Fruit fly (Drosophila melanogaster) whole organism, prepupa: Measurements from ENCODE around the gene Delta.

Experiments
- Blimp-1 ChIP-seq: fragments of 200-800 bp; sonication (Bioruptor generic); optimal IDR thresholded peaks from 3 replicates; lab custom pipeline; 2017; ENCODE audit warnings: missing biosample characterization, missing genetic modification characterization, mild to moderate bottlenecking, moderate library complexity, missing genetic modification reagents
- CG10631 ChIP-seq: fragments of 200-800 bp; sonication (Bioruptor generic); optimal IDR thresholded peaks from 2 replicates; lab custom pipeline; 2016; ENCODE audit warnings: missing biosample characterization, missing genetic modification characterization
- CG10669 ChIP-seq: fragments of 200-800 bp; sonication (Bioruptor generic); optimal IDR thresholded peaks from 3 replicates; lab custom pipeline; 2018; ENCODE audit warnings: missing biosample characterization, mild to moderate bottlenecking, missing genetic modification characterization, moderate library complexity
- CG11294 ChIP-seq: fragments of 200-800 bp; sonication (Bioruptor generic); IDR thresholded peaks from 2 replicates; pipeline ENCODE4 v1.3.6; 2022; ENCODE audit warnings: missing biosample characterization, missing genetic modification characterization
- CG11762 ChIP-seq: fragments of 200-800 bp; sonication (Bioruptor generic); optimal IDR thresholded peaks from 3 replicates; lab custom pipeline; 2016; ENCODE audit warnings: missing biosample characterization, missing genetic modification characterization; ENCODE audit not compliant: insufficient read depth
- CG11902 ChIP-seq: fragments of 200-800 bp; sonication (Bioruptor generic); optimal IDR thresholded peaks from 3 replicates; lab custom pipeline; 2016; ENCODE audit warnings: missing biosample characterization, missing genetic modification characterization
- CG15336 ChIP-seq: fragments of 200-800 bp; sonication (Bioruptor generic); IDR thresholded peaks from 2 replicates; pipeline ENCODE4 v1.3.6; 2022; ENCODE audit warnings: missing biosample characterization, missing genetic modification characterization
- CG1621 ChIP-seq: fragments of 200-800 bp; sonication (Bioruptor generic); optimal IDR thresholded peaks from 3 replicates; lab custom pipeline; 2018; ENCODE audit warnings: missing biosample characterization, mild to moderate bottlenecking, missing genetic modification characterization
- CG16779 ChIP-seq: fragments of 200-800 bp; sonication (Bioruptor generic); optimal IDR thresholded peaks from 3 replicates; lab custom pipeline; 2017; ENCODE audit warnings: missing biosample characterization, mild to moderate bottlenecking, missing genetic modification characterization
- CG3032 ChIP-seq: fragments of 200-800 bp; optimal IDR thresholded peaks from 2 replicates; lab custom pipeline; 2019; ENCODE audit warnings: missing biosample characterization, mild to moderate bottlenecking, missing genetic modification characterization, moderate library complexity
- CG32006 ChIP-seq: fragments of 200-800 bp; sonication (Bioruptor generic); optimal IDR thresholded peaks from 3 replicates; lab custom pipeline; 2017; ENCODE audit warnings: missing biosample characterization, mild to moderate bottlenecking, missing genetic modification characterization
- CG34406 ChIP-seq: fragments of 200-800 bp; sonication (Bioruptor generic); optimal IDR thresholded peaks from 3 replicates; lab custom pipeline; 2016; ENCODE audit warnings: missing biosample characterization, missing genetic modification characterization
- CG3919 ChIP-seq: fragments of 200-800 bp; sonication (Bioruptor generic); optimal IDR thresholded peaks from 3 replicates; lab custom pipeline; 2016; ENCODE audit warnings: missing biosample characterization, missing genetic modification characterization
- CG4318 ChIP-seq: fragments of 200-800 bp; sonication (Bioruptor generic); optimal IDR thresholded peaks from 3 replicates; lab custom pipeline; 2017; ENCODE audit warnings: missing biosample characterization, mild to moderate bottlenecking, missing genetic modification characterization
- CG6163 ChIP-seq: fragments of 200-800 bp; sonication (Bioruptor generic); IDR thresholded peaks from 3 replicates; pipeline ENCODE4 v1.3.6; 2022; ENCODE audit warnings: missing biosample characterization, missing genetic modification characterization
- CG6276 ChIP-seq: fragments of 200-800 bp; sonication (Bioruptor generic); optimal IDR thresholded peaks from 2 replicates; lab custom pipeline; 2017; ENCODE audit warnings: missing biosample characterization, mild to moderate bottlenecking, missing genetic modification characterization
- CG6792 ChIP-seq: fragments of 200-800 bp; sonication (Bioruptor generic); optimal IDR thresholded peaks from 3 replicates; lab custom pipeline; 2016; ENCODE audit warnings: missing biosample characterization, missing genetic modification characterization
- CG6808 ChIP-seq: fragments of 200-800 bp; sonication (Bioruptor generic); optimal IDR thresholded peaks from 3 replicates; lab custom pipeline; 2017; ENCODE audit warnings: missing biosample characterization, missing genetic modification characterization, mild to moderate bottlenecking, moderate library complexity, missing genetic modification reagents
- CG6854 ChIP-seq: fragments of 200-800 bp; sonication (Bioruptor generic); optimal IDR thresholded peaks from 2 replicates; lab custom pipeline; 2017; ENCODE audit warnings: missing biosample characterization, mild to moderate bottlenecking, missing genetic modification characterization
- CG8319 ChIP-seq: fragments of 200-800 bp; sonication (Bioruptor generic); optimal IDR thresholded peaks from 3 replicates; lab custom pipeline; 2016; ENCODE audit warnings: missing biosample characterization, missing genetic modification characterization
- CG8632 ChIP-seq: fragments of 200-800 bp; sonication (Bioruptor generic); optimal IDR thresholded peaks from 3 replicates; lab custom pipeline; 2016; ENCODE audit warnings: missing biosample characterization, missing genetic modification characterization
- CG9139 ChIP-seq: fragments of 200-800 bp; sonication (Bioruptor generic); optimal IDR thresholded peaks from 3 replicates; lab custom pipeline; 2017; ENCODE audit warnings: missing biosample characterization, mild to moderate bottlenecking, missing genetic modification characterization
- Eip75B ChIP-seq: fragments of 200-800 bp; sonication (Bioruptor generic); optimal IDR thresholded peaks from 3 replicates; lab custom pipeline; 2016; ENCODE audit warnings: missing biosample characterization, missing genetic modification characterization
- Eip78C ChIP-seq: fragments of 200-800 bp; sonication (Bioruptor generic); peaks from one replicate; lab custom pipeline; 2016; ENCODE audit warnings: missing biosample characterization, missing genetic modification characterization
- Ets21C ChIP-seq: fragments of 200-800 bp; sonication (Bioruptor generic); optimal IDR thresholded peaks from 3 replicates; lab custom pipeline; 2016; ENCODE audit warnings: missing biosample characterization, missing genetic modification characterization
- Ets96B ChIP-seq: fragments of 200-800 bp; optimal IDR thresholded peaks from 2 replicates; lab custom pipeline; 2019; ENCODE audit warnings: missing biosample characterization, mild to moderate bottlenecking, missing genetic modification characterization, moderate library complexity
- Gug ChIP-seq: fragments of 200-800 bp; sonication (Bioruptor generic); IDR thresholded peaks from 2 replicates; pipeline ENCODE4 v1.3.6; 2022; ENCODE audit warnings: missing biosample characterization, missing genetic modification characterization
- Hr38 ChIP-seq: sonication (Bioruptor generic); optimal IDR thresholded peaks from 2 replicates; lab custom pipeline; 2016; ENCODE audit warnings: missing biosample characterization, missing genetic modification characterization
- Hr39 ChIP-seq: fragments of 200-800 bp; sonication (Bioruptor generic); optimal IDR thresholded peaks from 2 replicates; lab custom pipeline; 2016; ENCODE audit warnings: missing biosample characterization, missing genetic modification characterization
- Hr4 ChIP-seq: fragments of 200-800 bp; sonication (Bioruptor generic); optimal IDR thresholded peaks from 3 replicates; lab custom pipeline; 2016; ENCODE audit warnings: missing biosample characterization, missing genetic modification characterization
- Met ChIP-seq: fragments of 200-800 bp; sonication (Bioruptor generic); optimal IDR thresholded peaks from 3 replicates; lab custom pipeline; 2016; ENCODE audit warnings: missing biosample characterization, missing genetic modification characterization
- OdsH ChIP-seq: fragments of 200-800 bp; sonication (Bioruptor generic); optimal IDR thresholded peaks from 3 replicates; lab custom pipeline; 2016; ENCODE audit warnings: missing biosample characterization, missing genetic modification characterization
- Smox ChIP-seq: fragments of 200-800 bp; sonication (Bioruptor generic); optimal IDR thresholded peaks from 3 replicates; lab custom pipeline; 2016; ENCODE audit warnings: missing biosample characterization, missing genetic modification characterization
- Sox102F ChIP-seq: fragments of 200-800 bp; sonication (Bioruptor generic); optimal IDR thresholded peaks from 2 replicates; lab custom pipeline; 2016; ENCODE audit warnings: missing biosample characterization, mild to moderate bottlenecking, missing genetic modification characterization
- Sox14 ChIP-seq: fragments of 200-800 bp; sonication (Bioruptor generic); optimal IDR thresholded peaks from 3 replicates; lab custom pipeline; 2016; ENCODE audit warnings: missing biosample characterization, missing genetic modification characterization
- Sox15 ChIP-seq: fragments of 200-800 bp; sonication (Bioruptor generic); optimal IDR thresholded peaks from 3 replicates; lab custom pipeline; 2016; ENCODE audit warnings: missing biosample characterization, missing genetic modification characterization
- acj6 ChIP-seq: fragments of 200-800 bp; sonication (Bioruptor generic); optimal IDR thresholded peaks from 3 replicates; lab custom pipeline; 2016; ENCODE audit warnings: missing biosample characterization, missing genetic modification characterization
- cyc ChIP-seq: fragments of 200-800 bp; sonication (Bioruptor generic); optimal IDR thresholded peaks from 3 replicates; lab custom pipeline; 2016; ENCODE audit warnings: missing biosample characterization, missing genetic modification characterization
- dac ChIP-seq: fragments of 200-800 bp; sonication (Bioruptor generic); optimal IDR thresholded peaks from 2 replicates; lab custom pipeline; 2017; ENCODE audit warnings: missing biosample characterization, mild to moderate bottlenecking, missing genetic modification characterization
- dsx ChIP-seq: fragments of 200-800 bp; optimal IDR thresholded peaks from 3 replicates; lab custom pipeline; 2019; ENCODE audit warnings: missing biosample characterization, mild to moderate bottlenecking, missing genetic modification characterization, moderate library complexity; ENCODE audit not compliant: poor library complexity, severe bottlenecking
- esn ChIP-seq: fragments of 200-800 bp; sonication (Bioruptor generic); optimal IDR thresholded peaks from 2 replicates; lab custom pipeline; 2016; ENCODE audit warnings: missing biosample characterization, mild to moderate bottlenecking, missing genetic modification characterization, moderate library complexity
- fd59A ChIP-seq: fragments of 200-800 bp; sonication (Bioruptor generic); optimal IDR thresholded peaks from 2 replicates; lab custom pipeline; 2017; ENCODE audit warnings: missing biosample characterization, mild to moderate bottlenecking, missing genetic modification characterization, missing genetic modification reagents
- fd85E ChIP-seq: fragments of 200-800 bp; sonication (Bioruptor generic); optimal IDR thresholded peaks from 3 replicates; lab custom pipeline; 2016; ENCODE audit warnings: missing biosample characterization, missing genetic modification characterization
- lz ChIP-seq: fragments of 200-800 bp; sonication (Bioruptor generic); optimal IDR thresholded peaks from 3 replicates; lab custom pipeline; 2016; ENCODE audit warnings: missing biosample characterization, missing genetic modification characterization
- net ChIP-seq: fragments of 200-800 bp; sonication (Bioruptor generic); optimal IDR thresholded peaks from 3 replicates; lab custom pipeline; 2016; ENCODE audit warnings: missing biosample characterization, missing genetic modification characterization
- pdm3 ChIP-seq: fragments of 200-800 bp; sonication (Bioruptor generic); optimal IDR thresholded peaks from 3 replicates; lab custom pipeline; 2016; ENCODE audit warnings: missing biosample characterization, missing genetic modification characterization
- salr ChIP-seq, 2 experiments: fragments of 200-800 bp; sonication (Bioruptor generic); optimal IDR thresholded peaks; 3 replicates each; lab custom pipeline; 2016 to 2018; ENCODE audit warnings: missing biosample characterization in 2 of 2, missing genetic modification characterization in 2 of 2, mild to moderate bottlenecking in 1 of 2
- ss ChIP-seq, 2 experiments: fragments of 200-800 bp; sonication (Bioruptor generic); optimal IDR thresholded peaks; 2 replicates in 1 of 2; 3 replicates in 1 of 2; lab custom pipeline; 2017 to 2018; ENCODE audit warnings: mild to moderate bottlenecking in 2 of 2, missing biosample characterization in 2 of 2, missing genetic modification characterization in 2 of 2, moderate library complexity in 1 of 2
- svp ChIP-seq: fragments of 200-800 bp; sonication (Bioruptor generic); peaks from one replicate; lab custom pipeline; 2016; ENCODE audit warnings: missing biosample characterization, missing genetic modification characterization
- topi ChIP-seq: fragments of 200-800 bp; sonication (Bioruptor generic); optimal IDR thresholded peaks from 3 replicates; lab custom pipeline; 2016; ENCODE audit warnings: missing biosample characterization, missing genetic modification characterization

Gene Delta

dm6 chr3R:19286488-19286887, 39.5 kb downstream of the Delta start (continued):
- TF ChIP-seq CG6276 (peak; percentile 9), ss (GFP tag; optimal IDR thresholded peaks at IDR 0.05; lab: Kevin White, UChicago) (peak; percentile 68 to 78), dac (peak; percentile 6), CG10669 (GFP tag; lab: Kevin White, UChicago) (peak; percentile 87), Gug (peak; percentile 32; the same call in 1 of the 2 replicates), svp (GFP tag; lab: Kevin White, UChicago) (peak; percentile 96), OdsH (peak; percentile 84), acj6 (GFP tag; lab: Kevin White, UChicago) (peak; percentile 87), fd85E (GFP tag; lab: Kevin White, UChicago) (peak; percentile 17), Met (peak; percentile 93), dsx (GFP tag; lab: Kevin White, UChicago) (peak; percentile 81)

dm6 chr3R:19283514-19283913, 42.5 kb downstream of the Delta start:
- TF ChIP-seq CG11294 (GFP tag; lab: Robert Waterston, UW) (no peak), topi (peak; percentile 65), CG8632 (no peak), CG9139 (GFP tag; lab: Kevin White, UChicago) (no peak), CG11762 (GFP tag; lab: Kevin White, UChicago) (no peak), Sox102F (GFP tag; lab: Kevin White, UChicago) (peak; percentile 46), CG1621 (tag; lab: Kevin White, UChicago) (peak; percentile 10), CG6276 (no peak), esn (GFP tag; lab: Kevin White, UChicago) (peak; percentile 74), Sox14 (GFP tag; lab: Kevin White, UChicago) (peak; percentile 43), Blimp-1 (GFP tag; lab: Kevin White, UChicago) (peak; percentile 16), CG6163 (GFP tag; lab: Robert Waterston, UW) (peak; percentile 78), CG4318 (no peak), Eip75B (GFP tag; lab: Kevin White, UChicago) (peak; percentile 31), CG8319 (GFP tag; lab: Kevin White, UChicago) (no peak), CG3032 (tag; lab: Kevin White, UChicago) (peak; percentile 27), Ets96B (tag; lab: Kevin White, UChicago) (peak; percentile 72), svp (GFP tag; lab: Kevin White, UChicago) (peak; percentile 93), Smox (peak; percentile 54), net (GFP tag; lab: Kevin White, UChicago) (no peak), lz (GFP tag; lab: Kevin White, UChicago) (peak; percentile 58), dac (no peak), CG32006 (GFP tag; lab: Kevin White, UChicago) (no peak), CG11902 (GFP tag; lab: Kevin White, UChicago) (no peak), CG15336 (GFP tag; lab: Robert Waterston, UW) (no peak), Hr39 (GFP tag; lab: Kevin White, UChicago) (peak; percentile 43), Hr38 (GFP tag; lab: Kevin White, UChicago) (no peak), dsx (GFP tag; lab: Kevin White, UChicago) (peak; percentile 53), Eip78C (GFP tag; lab: Kevin White, UChicago) (peak; percentile 92), CG16779 (tag; lab: Kevin White, UChicago) (no peak), CG10631 (GFP tag; lab: Kevin White, UChicago) (peak; percentile 54), Hr4 (no peak), acj6 (GFP tag; lab: Kevin White, UChicago) (peak; percentile 52), CG10669 (GFP tag; lab: Kevin White, UChicago) (peak; percentile 25), CG34406 (GFP tag; lab: Kevin White, UChicago) (no peak), CG6808 (GFP tag; lab: Kevin White, UChicago) (peak; percentile 16), salr (GFP tag; optimal IDR thresholded peaks at IDR 0.05; lab: Kevin White, UChicago) (no peak), fd59A (peak; percentile 25), Ets21C (GFP tag; lab: Kevin White, UChicago) (peak; percentile 27), cyc (GFP tag; lab: Kevin White, UChicago) (peak; percentile 55), pdm3 (GFP tag; lab: Kevin White, UChicago) (peak; percentile 14), Sox15 (GFP tag; lab: Kevin White, UChicago) (no peak), ss (GFP tag; optimal IDR thresholded peaks at IDR 0.05; lab: Kevin White, UChicago) (peak in 1 of 2 experiments; percentile 45), CG6792 (GFP tag; lab: Kevin White, UChicago) (peak; percentile 43), CG6854 (GFP tag; lab: Kevin White, UChicago) (no peak), CG3919 (GFP tag; lab: Kevin White, UChicago) (peak; percentile 34)
